Worm (Caenorhabditis elegans) whole organism, young adult: ENCODE measurements around the gene ptrn-1.

Experiments used
- B0261.1 ChIP-seq: sonication (generic microtip); optimal IDR thresholded peaks from 2 replicates; lab custom pipeline; 2016; ENCODE audit warnings: mild to moderate bottlenecking, missing genetic modification characterization, moderate library complexity, missing compliant biosample characterization
- C17E4.6 ChIP-seq: fragments of 200-800 bp; sonication (Bioruptor generic); IDR thresholded peaks from 2 replicates; pipeline ENCODE4 v1.3.6; 2022; ENCODE audit warnings: missing genetic modification reagents, missing genetic modification characterization, missing compliant biosample characterization
- F23B12.7 ChIP-seq: sonication (generic microtip); optimal IDR thresholded peaks from 2 replicates; lab custom pipeline; 2017; ENCODE audit warnings: missing genetic modification characterization, mild to moderate bottlenecking, missing compliant biosample characterization, antibody characterized with exemption, moderate library complexity; ENCODE audit not compliant: insufficient read depth
- ama-1 ChIP-seq, 3 experiments: fragments of 150-350 bp in 1 of 3; sonication (generic microtip) in 2 of 3; optimal IDR thresholded peaks; 2 replicates each; lab custom pipeline; 2014 to 2018; ENCODE audit warnings: missing biosample characterization in 2 of 3, missing genetic modification characterization in 2 of 3, missing genetic modification reagents in 2 of 3
- aptf-2 ChIP-seq: fragments of 200-800 bp; sonication (Bioruptor generic); conservative IDR thresholded peaks from 2 replicates; pipeline ENCODE4 v1.3.6; 2022; ENCODE audit warnings: missing genetic modification reagents, missing genetic modification characterization, missing compliant biosample characterization
- dox-1 ChIP-seq: fragments of 200-800 bp; sonication (Bioruptor generic); IDR thresholded peaks from 2 replicates; pipeline ENCODE4 v1.3.6; 2022; ENCODE audit warnings: missing genetic modification reagents, missing genetic modification characterization, missing compliant biosample characterization
- efl-1 ChIP-seq: fragments of 150-350 bp; optimal IDR thresholded peaks from 2 replicates; lab custom pipeline; 2014; ENCODE audit warnings: missing biosample characterization, missing genetic modification reagents, missing genetic modification characterization
- egl-18 ChIP-seq: fragments of 200-800 bp; sonication (Bioruptor generic); IDR thresholded peaks from 2 replicates; pipeline ENCODE4 v1.3.6; 2022; ENCODE audit warnings: missing genetic modification reagents, missing genetic modification characterization, missing compliant biosample characterization
- lin-26 ChIP-seq: fragments of 200-800 bp; sonication (Bioruptor generic); IDR thresholded peaks from 2 replicates; pipeline ENCODE4 v1.3.6; 2022; ENCODE audit warnings: missing genetic modification reagents, missing genetic modification characterization, missing compliant biosample characterization
- lsl-1 ChIP-seq: fragments of 200-800 bp; sonication (Bioruptor generic); optimal IDR thresholded peaks from 2 replicates; lab custom pipeline; 2018; ENCODE audit warnings: mild to moderate bottlenecking, missing genetic modification characterization, moderate library complexity, missing compliant biosample characterization
- madf-8 ChIP-seq: fragments of 200-800 bp; sonication (Bioruptor generic); conservative IDR thresholded peaks from 2 replicates; pipeline ENCODE4 v1.3.6; 2022; ENCODE audit warnings: missing genetic modification reagents, missing genetic modification characterization, missing compliant biosample characterization
- xnd-1 ChIP-seq: sonication (generic microtip); optimal IDR thresholded peaks from 2 replicates; lab custom pipeline; 2016; ENCODE audit warnings: missing genotype, missing genetic modification reagents, missing genetic modification characterization, missing compliant biosample characterization
- ztf-18 ChIP-seq: sonication (generic microtip); optimal IDR thresholded peaks from 2 replicates; lab custom pipeline; 2016; ENCODE audit warnings: missing genotype, mild to moderate bottlenecking, missing genetic modification characterization, missing compliant biosample characterization

ce11 chrX:17070495-17070894 is 40.5 kb upstream of the ptrn-1 start:
- TF ChIP-seq ztf-18 (no peak), egl-18 (GFP tag; lab: Robert Waterston, UW) (no peak), F23B12.7 (no peak), efl-1 (no peak), madf-8 (no peak), xnd-1 (no peak), lsl-1 (GFP tag; lab: Kevin White, UChicago) (no peak), dox-1 (GFP tag; lab: Robert Waterston, UW) (no peak), B0261.1 (tag; lab: Kevin White, UChicago) (no peak), C17E4.6 (no peak), aptf-2 (no peak), lin-26 (GFP tag; lab: Robert Waterston, UW) (no peak), ama-1 (optimal IDR thresholded peaks at IDR 0.05; lab: Kevin White, UChicago) (no peak), ama-1 (GFP tag; optimal IDR thresholded peaks at IDR 0.05; lab: Kevin White, UChicago) (no peak)
